Fruit fly (Drosophila melanogaster) whole organism, wandering third instar larva: ENCODE results near the gene SkpC.

ENCODE experiments used
- CG32264 ChIP-seq: fragments of 200-800 bp; sonication (Bioruptor generic); optimal IDR thresholded peaks from 2 replicates; lab custom pipeline; 2016; ENCODE audit warnings: missing biosample characterization, missing genetic modification characterization
- Dfd ChIP-seq: fragments of >200 bp; optimal IDR thresholded peaks from 2 replicates; lab custom pipeline; 2017; ENCODE audit warnings: missing biosample characterization, missing genetic modification characterization
- N ChIP-seq: fragments of >200 bp; optimal IDR thresholded peaks from 2 replicates; lab custom pipeline; 2018; ENCODE audit warnings: missing biosample characterization, missing external identifiers, missing genetic modification characterization
- usp ChIP-seq: fragments of >200 bp; optimal IDR thresholded peaks from 2 replicates; lab custom pipeline; 2017; ENCODE audit warnings: missing biosample characterization, missing genetic modification characterization

- TF ChIP-seq N (no peak), Dfd (GFP tag; lab: Kevin White, UChicago) (no peak), CG32264 (GFP tag; lab: Kevin White, UChicago) (no peak), usp (no peak)
Measured at dm6 chrX:19848342-19848793, 32.5 kb downstream of the SkpC start.
